Worm (Caenorhabditis elegans): ENCODE measurements around the gene col-145.

- no peak for TF ChIP-seq lsy-2 (tag; optimal IDR thresholded peaks at IDR 0.05)
- no peak for TF ChIP-seq saeg-2 (GFP tag; IDR thresholded peaks at IDR 0.05)
- no peak for TF ChIP-seq fos-1 (tag; optimal IDR thresholded peaks at IDR 0.05)
- TF ChIP-seq F49E8.2 (tag; optimal IDR thresholded peaks at IDR 0.05; ENCODE audit: borderline replicate concordance), result no peak
- no peak for TF ChIP-seq pha-4 (GFP tag; IDR thresholded peaks at IDR 0.05)
- no peak for TF ChIP-seq pha-4 (tag; optimal IDR thresholded peaks at IDR 0.05)
Measured at ce11 chrV:9112467-9112866, 50.3 kb downstream of the col-145 start, which contains the start of gene F21C10.7.
